Fruit fly (Drosophila melanogaster) whole organism, adult: Measurements from ENCODE around the gene Duba.
"Not testable (repeated sequence)": the region's sequence is repeated elsewhere in the genome, so short reads cannot be mapped to it uniquely, and the experiment has no call there.

ENCODE experiments used
- CG11617 ChIP-seq: fragments of 200-800 bp; sonication (Bioruptor generic); optimal IDR thresholded peaks from 2 replicates; lab custom pipeline; 2017; ENCODE audit warnings: mild to moderate bottlenecking, missing biosample characterization, missing genetic modification reagents, missing genetic modification characterization
- CG12768 ChIP-seq: fragments of 200-800 bp; sonication (Bioruptor generic); optimal IDR thresholded peaks from 2 replicates; lab custom pipeline; 2017; ENCODE audit warnings: missing biosample characterization, missing genetic modification characterization, mild to moderate bottlenecking, moderate library complexity, missing genetic modification reagents
- CG14711 ChIP-seq: fragments of 200-800 bp; sonication (Bioruptor generic); optimal IDR thresholded peaks from 2 replicates; lab custom pipeline; 2018; ENCODE audit warnings: missing biosample characterization, mild to moderate bottlenecking, missing genetic modification characterization, moderate library complexity
- CG1620 ChIP-seq: fragments of 200-800 bp; sonication (Bioruptor generic); optimal IDR thresholded peaks from 2 replicates; lab custom pipeline; 2016; ENCODE audit warnings: missing biosample characterization, missing genetic modification characterization
- CG33017 ChIP-seq: fragments of 200-800 bp; sonication (Bioruptor generic); optimal IDR thresholded peaks from 2 replicates; lab custom pipeline; 2018; ENCODE audit warnings: missing biosample characterization, mild to moderate bottlenecking, missing genetic modification characterization, moderate library complexity
- CG5204 ChIP-seq: fragments of 200-800 bp; sonication (Bioruptor generic); optimal IDR thresholded peaks from 2 replicates; lab custom pipeline; 2016; ENCODE audit warnings: missing biosample characterization, missing genetic modification characterization
- CG7045 ChIP-seq: fragments of 200-800 bp; sonication (Bioruptor generic); optimal IDR thresholded peaks from 2 replicates; lab custom pipeline; 2017; ENCODE audit warnings: missing biosample characterization, mild to moderate bottlenecking, missing genetic modification characterization
- CG7101 ChIP-seq: fragments of 200-800 bp; sonication (Bioruptor generic); optimal IDR thresholded peaks from 2 replicates; lab custom pipeline; 2018; ENCODE audit warnings: missing biosample characterization, mild to moderate bottlenecking, missing genetic modification characterization, moderate library complexity
- Clk ChIP-seq: fragments of 200-800 bp; sonication (Bioruptor generic); optimal IDR thresholded peaks from 2 replicates; lab custom pipeline; 2017; ENCODE audit warnings: missing biosample characterization, missing genetic modification characterization
- Crg-1 ChIP-seq: fragments of 200-800 bp; sonication (Bioruptor generic); optimal IDR thresholded peaks from 2 replicates; lab custom pipeline; 2016; ENCODE audit warnings: missing biosample characterization, missing genetic modification characterization
- Hr96 ChIP-seq: fragments of 200-800 bp; sonication (Bioruptor generic); optimal IDR thresholded peaks from 2 replicates; lab custom pipeline; 2016; ENCODE audit warnings: missing biosample characterization, missing genetic modification characterization
- Mnt ChIP-seq: fragments of 200-800 bp; sonication (Bioruptor generic); optimal IDR thresholded peaks from 2 replicates; lab custom pipeline; 2016; ENCODE audit warnings: missing biosample characterization, mild to moderate bottlenecking, missing genetic modification characterization
- bab1 ChIP-seq: fragments of 200-800 bp; sonication (Bioruptor generic); optimal IDR thresholded peaks from 3 replicates; lab custom pipeline; 2019; ENCODE audit warnings: missing biosample characterization, mild to moderate bottlenecking, missing genetic modification characterization, moderate library complexity
- cic ChIP-seq: fragments of 200-800 bp; sonication (Bioruptor generic); optimal IDR thresholded peaks from 2 replicates; lab custom pipeline; 2017; ENCODE audit warnings: missing biosample characterization, mild to moderate bottlenecking, missing genetic modification characterization, moderate library complexity
- cnc ChIP-seq, 2 experiments: fragments of >200 bp; optimal IDR thresholded peaks; 2 replicates each; lab custom pipeline; 2017
- kay ChIP-seq: fragments of 200-800 bp; sonication (Bioruptor generic); peaks from one replicate; lab custom pipeline; 2016; ENCODE audit warnings: missing biosample characterization, missing genetic modification characterization, borderline replicate concordance
- ovo ChIP-seq: fragments of 200-800 bp; sonication (Bioruptor generic); optimal IDR thresholded peaks from 2 replicates; lab custom pipeline; 2016; ENCODE audit warnings: missing biosample characterization, missing genetic modification characterization
- pad ChIP-seq: fragments of 200-800 bp; sonication (Bioruptor generic); optimal IDR thresholded peaks from 3 replicates; lab custom pipeline; 2017; ENCODE audit warnings: missing biosample characterization, missing genetic modification characterization, mild to moderate bottlenecking, moderate library complexity, missing genetic modification reagents
- tj ChIP-seq: fragments of 200-800 bp; sonication (Bioruptor generic); optimal IDR thresholded peaks from 3 replicates; lab custom pipeline; 2017; ENCODE audit warnings: missing biosample characterization, mild to moderate bottlenecking, missing genetic modification characterization, moderate library complexity
- toe ChIP-seq: fragments of 200-800 bp; sonication (Bioruptor generic); optimal IDR thresholded peaks from 2 replicates; lab custom pipeline; 2016; ENCODE audit warnings: missing biosample characterization, missing genetic modification characterization

The Duba gene

dm6 chr3L:11580919-11581318 is 28.3 kb downstream of the Duba start, which contains the start of gene CG43391:
CG43391 (minus strand) TSS chr3L:11581019.
- no peak for TF ChIP-seq Crg-1 (GFP tag; lab: Kevin White, UChicago)
- TF ChIP-seq CG7045 (GFP tag; lab: Kevin White, UChicago): no peak
- TF ChIP-seq CG12768 (GFP tag; lab: Kevin White, UChicago): no peak
- no peak for TF ChIP-seq kay (GFP tag; lab: Kevin White, UChicago)
- no peak for TF ChIP-seq ovo (GFP tag; lab: Kevin White, UChicago)
- TF ChIP-seq CG11617: no peak
- no peak for TF ChIP-seq Hr96
- TF ChIP-seq cnc (optimal IDR thresholded peaks at IDR 0.05; lab: Kevin White, UChicago): no peak
- TF ChIP-seq CG33017 (tag; lab: Kevin White, UChicago): no peak
- no peak for TF ChIP-seq Clk (GFP tag; lab: Kevin White, UChicago)
- no peak for TF ChIP-seq CG14711 (tag; lab: Kevin White, UChicago)
- TF ChIP-seq tj (GFP tag; lab: Kevin White, UChicago): no peak

- no peak for TF ChIP-seq CG33017 (tag; lab: Kevin White, UChicago)
Measured at dm6 chr3L:11579919-11580318, 29.3 kb downstream of the Duba start, which contains the start of gene CG43390. CG43390 (minus strand) TSS chr3L:11579950.

- TF ChIP-seq bab1 (GFP tag; lab: Kevin White, UChicago): no peak
- TF ChIP-seq tj (GFP tag; lab: Kevin White, UChicago): no peak
- no peak for TF ChIP-seq cic (GFP tag; lab: Kevin White, UChicago)
- TF ChIP-seq Clk (GFP tag; lab: Kevin White, UChicago): no peak
- no peak for TF ChIP-seq pad
- TF ChIP-seq ovo (GFP tag; lab: Kevin White, UChicago): no peak
- TF ChIP-seq Crg-1 (GFP tag; lab: Kevin White, UChicago): no peak
- TF ChIP-seq Hr96: no peak
- no peak for TF ChIP-seq CG33017 (tag; lab: Kevin White, UChicago)
- no peak for TF ChIP-seq CG11617
- TF ChIP-seq CG12768 (GFP tag; lab: Kevin White, UChicago): no peak
- no peak for TF ChIP-seq kay (GFP tag; lab: Kevin White, UChicago)
- no peak for TF ChIP-seq toe (GFP tag; lab: Kevin White, UChicago)
- no peak for TF ChIP-seq Mnt (GFP tag; lab: Kevin White, UChicago)
- no peak for TF ChIP-seq cnc (optimal IDR thresholded peaks at IDR 0.05; lab: Kevin White, UChicago)
- TF ChIP-seq CG1620: no peak
- no peak for TF ChIP-seq CG7101
- no peak for TF ChIP-seq CG14711 (tag; lab: Kevin White, UChicago)
- TF ChIP-seq CG7045 (GFP tag; lab: Kevin White, UChicago): no peak
Measured at dm6 chr3L:11578847-11579246, 30.4 kb downstream of the Duba start.

dm6 chr3L:11578211-11578673 is 31.0 kb downstream of the Duba start, which contains the start of gene CG33270:
CG33270 (minus strand) TSS chr3L:11578623.
- no peak for TF ChIP-seq bab1 (GFP tag; lab: Kevin White, UChicago)
- TF ChIP-seq Mnt (GFP tag; lab: Kevin White, UChicago): no peak
- TF ChIP-seq CG14711 (tag; lab: Kevin White, UChicago): no peak
- no peak for TF ChIP-seq Hr96
- TF ChIP-seq CG11617: no peak
- no peak for TF ChIP-seq Clk (GFP tag; lab: Kevin White, UChicago)
- no peak for TF ChIP-seq CG12768 (GFP tag; lab: Kevin White, UChicago)
- TF ChIP-seq cic (GFP tag; lab: Kevin White, UChicago): no peak
- no peak for TF ChIP-seq CG7045 (GFP tag; lab: Kevin White, UChicago)
- no peak for TF ChIP-seq Crg-1 (GFP tag; lab: Kevin White, UChicago)
- TF ChIP-seq CG7101: no peak
- no peak for TF ChIP-seq ovo (GFP tag; lab: Kevin White, UChicago)
- TF ChIP-seq cnc (optimal IDR thresholded peaks at IDR 0.05; lab: Kevin White, UChicago): no peak
- TF ChIP-seq tj (GFP tag; lab: Kevin White, UChicago): no peak
- no peak for TF ChIP-seq CG33017 (tag; lab: Kevin White, UChicago)

- no peak for TF ChIP-seq ovo (GFP tag; lab: Kevin White, UChicago)
- no peak for TF ChIP-seq cic (GFP tag; lab: Kevin White, UChicago)
- no peak for TF ChIP-seq CG7045 (GFP tag; lab: Kevin White, UChicago)
- TF ChIP-seq bab1 (GFP tag; lab: Kevin White, UChicago): no peak
- TF ChIP-seq CG1620: no peak
- no peak for TF ChIP-seq CG7101
- TF ChIP-seq Clk (GFP tag; lab: Kevin White, UChicago): no peak
- no peak for TF ChIP-seq toe (GFP tag; lab: Kevin White, UChicago)
- TF ChIP-seq tj (GFP tag; lab: Kevin White, UChicago): no peak
- no peak for TF ChIP-seq CG5204 (GFP tag; lab: Kevin White, UChicago)
- no peak for TF ChIP-seq Hr96
- TF ChIP-seq cnc (optimal IDR thresholded peaks at IDR 0.05; lab: Kevin White, UChicago): no peak
- no peak for TF ChIP-seq Crg-1 (GFP tag; lab: Kevin White, UChicago)
- TF ChIP-seq kay (GFP tag; lab: Kevin White, UChicago): no peak
Measured at dm6 chr3L:11577395-11577794, 31.9 kb downstream of the Duba start, which contains the start of gene CG33271. CG33271 (minus strand) TSS chr3L:11577495.

dm6 chr3L:11576944-11577343 is 32.3 kb downstream of the Duba start, which contains the start of gene CG33489:
CG33489 (minus strand) TSS chr3L:11577044.
- TF ChIP-seq CG14711 (tag; lab: Kevin White, UChicago); ovo (GFP tag; lab: Kevin White, UChicago); CG7045 (GFP tag; lab: Kevin White, UChicago): not testable (repeated sequence)
